Fruit fly (Drosophila melanogaster) whole organism: ENCODE results near the gene srp.
A peak's percentile ranks its signal among the peaks of the same experiment; 100 is the strongest.

Experiments used
- CG8478 ChIP-seq: fragments of >200 bp; optimal IDR thresholded peaks from 2 replicates; lab custom pipeline; 2018; ENCODE audit warnings: inconsistent platforms
- Dll ChIP-seq: fragments of >200 bp; optimal IDR thresholded peaks from 2 replicates; lab custom pipeline; 2017
- EcR ChIP-seq, 2 experiments: fragments of >200 bp; optimal IDR thresholded peaks; 2 replicates each; lab custom pipeline; 2017; ENCODE audit warnings: missing biosample characterization in 2 of 2, missing genetic modification characterization in 2 of 2, missing genetic modification reagents in 2 of 2
- pan ChIP-seq: fragments of >200 bp; optimal IDR thresholded peaks from 2 replicates; lab custom pipeline; 2017
- usp ChIP-seq: fragments of >200 bp; optimal IDR thresholded peaks from 2 replicates; lab custom pipeline; 2017; ENCODE audit warnings: missing biosample characterization, missing genetic modification characterization, mixed read lengths

dm6 chr3R:15972298-15972978, 13.5 kb upstream of the srp start, which contains the start of gene mor:
- no peak for TF ChIP-seq usp (GFP tag; lab: Kevin White, UChicago)
- no peak for TF ChIP-seq CG8478 (lab: Kevin White, UChicago)
- TF ChIP-seq pan (lab: Kevin White, UChicago): no peak
- no peak for TF ChIP-seq EcR (GFP tag; optimal IDR thresholded peaks at IDR 0.05; lab: Kevin White, UChicago)
- TF ChIP-seq Dll (lab: Kevin White, UChicago): peak; percentile 32
